Worm (Caenorhabditis elegans): ENCODE measurements around the gene Y57A10A.5.

DNA sequence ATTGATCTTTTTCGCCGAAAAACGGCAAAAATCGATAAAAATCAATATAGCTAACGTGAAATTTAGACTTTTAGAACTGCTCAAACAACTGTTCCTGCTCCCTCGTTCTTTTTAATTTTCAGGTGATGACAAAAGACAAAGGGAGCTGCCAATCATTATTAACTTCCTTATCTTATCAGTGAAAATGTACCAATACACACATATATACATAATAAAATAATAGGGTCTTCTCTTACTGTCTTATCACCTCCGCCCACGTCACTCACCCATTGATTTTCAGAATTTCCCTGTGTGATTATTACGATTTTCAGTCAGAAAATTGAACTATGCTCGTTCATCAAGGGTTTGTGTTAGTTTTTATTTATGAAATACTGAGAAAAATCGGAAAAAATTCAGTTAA is 31.4 kb downstream of the Y57A10A.5 start, which contains the start of gene Y57A10A.14:
- no peak for TF ChIP-seq dao-5 (tag; optimal IDR thresholded peaks at IDR 0.05)
- no peak for TF ChIP-seq him-1 (tag; optimal IDR thresholded peaks at IDR 0.05)
- TF ChIP-seq W03F9.2 (tag; optimal IDR thresholded peaks at IDR 0.05), result no peak

Measured in whole organism, L4/young adult.